Fruit fly (Drosophila melanogaster) whole organism, embryonic: ENCODE data around the gene CG11723.
A peak's percentile ranks its signal among the peaks of the same experiment; 100 is the strongest.

Experiments used
- ATbp ChIP-seq: fragments of 200-800 bp; sonication (Bioruptor generic); optimal IDR thresholded peaks from 2 replicates; lab custom pipeline; 2017; ENCODE audit warnings: missing biosample characterization, mild to moderate bottlenecking, missing genetic modification characterization, missing genetic modification reagents
- Atf3 ChIP-seq: fragments of 200-800 bp; sonication (Bioruptor generic); optimal IDR thresholded peaks from 3 replicates; lab custom pipeline; 2016; ENCODE audit warnings: missing biosample characterization, missing genetic modification characterization
- Awh ChIP-seq: fragments of 200-800 bp; sonication (Bioruptor generic); IDR thresholded peaks from 2 replicates; pipeline ENCODE4, ENCODE4 v1.3.6; 2022; ENCODE audit warnings: missing biosample characterization, missing genetic modification characterization
- B-H1 ChIP-seq: fragments of 200-800 bp; sonication (Bioruptor generic); IDR thresholded peaks from 3 replicates; pipeline ENCODE4 v1.3.6; 2022; ENCODE audit warnings: missing biosample characterization, missing genetic modification characterization
- B-H2 ChIP-seq: fragments of 200-800 bp; sonication (Bioruptor generic); optimal IDR thresholded peaks from 2 replicates; lab custom pipeline; 2018; ENCODE audit warnings: missing biosample characterization, mild to moderate bottlenecking, missing genetic modification characterization
- BEAF-32 ChIP-seq: fragments of 200-800 bp; sonication (Bioruptor generic); optimal IDR thresholded peaks from 3 replicates; lab custom pipeline; 2017; ENCODE audit warnings: missing biosample characterization, missing genetic modification characterization, mild to moderate bottlenecking, moderate library complexity, missing genetic modification reagents
- C15 ChIP-seq: fragments of 200-800 bp; sonication (Bioruptor generic); IDR thresholded peaks from 3 replicates; pipeline ENCODE4 v1.3.6; 2022; ENCODE audit warnings: missing biosample characterization, missing genetic modification characterization
- CG10321 ChIP-seq: fragments of 200-800 bp; sonication (Bioruptor generic); IDR thresholded peaks from 2 replicates; pipeline ENCODE4 v1.3.6; 2022; ENCODE audit warnings: missing biosample characterization, missing genetic modification characterization
- CG10979 ChIP-seq: fragments of 200-800 bp; sonication (Bioruptor generic); optimal IDR thresholded peaks from 2 replicates; lab custom pipeline; 2018; ENCODE audit warnings: missing biosample characterization, mild to moderate bottlenecking, missing genetic modification characterization, moderate library complexity
- CG11247 ChIP-seq: fragments of 200-800 bp; sonication (Bioruptor generic); IDR thresholded peaks from 2 replicates; pipeline ENCODE4 v1.3.6; 2022; ENCODE audit warnings: missing biosample characterization, missing genetic modification characterization
- CG12219 ChIP-seq: fragments of 200-800 bp; sonication (Bioruptor generic); optimal IDR thresholded peaks from 3 replicates; lab custom pipeline; 2018; ENCODE audit warnings: missing biosample characterization, mild to moderate bottlenecking, missing genetic modification characterization
- CG13424 ChIP-seq: fragments of 200-800 bp; sonication (Bioruptor generic); optimal IDR thresholded peaks from 2 replicates; lab custom pipeline; 2019; ENCODE audit warnings: missing biosample characterization, mild to moderate bottlenecking, missing genetic modification characterization, moderate library complexity
- CG1647 ChIP-seq: fragments of 200-800 bp; sonication (Bioruptor generic); optimal IDR thresholded peaks from 3 replicates; lab custom pipeline; 2016; ENCODE audit warnings: missing biosample characterization, missing genetic modification characterization
- CG17359 ChIP-seq: fragments of 200-800 bp; sonication (Bioruptor generic); optimal IDR thresholded peaks from 3 replicates; lab custom pipeline; 2018; ENCODE audit warnings: missing biosample characterization, mild to moderate bottlenecking, missing genetic modification characterization, moderate library complexity
- CG2202 ChIP-seq: fragments of 200-800 bp; sonication (Bioruptor generic); optimal IDR thresholded peaks from 2 replicates; lab custom pipeline; 2018; ENCODE audit warnings: missing biosample characterization, mild to moderate bottlenecking, missing genetic modification characterization
- CG2889 ChIP-seq: fragments of 200-800 bp; sonication (Bioruptor generic); IDR thresholded peaks from 3 replicates; pipeline ENCODE4 v1.3.6; 2022; ENCODE audit warnings: missing biosample characterization, missing genetic modification characterization
- CG31224 ChIP-seq: fragments of 200-800 bp; sonication (Bioruptor generic); IDR thresholded peaks from 2 replicates; pipeline ENCODE4 v1.3.6; 2022; ENCODE audit warnings: missing biosample characterization, missing genetic modification characterization
- CG3163 ChIP-seq: fragments of 200-800 bp; sonication (Bioruptor generic); optimal IDR thresholded peaks from 3 replicates; lab custom pipeline; 2016; ENCODE audit warnings: missing biosample characterization, missing genetic modification characterization
- CG3281 ChIP-seq: fragments of 200-800 bp; sonication (Bioruptor generic); optimal IDR thresholded peaks from 3 replicates; lab custom pipeline; 2017; ENCODE audit warnings: missing biosample characterization, mild to moderate bottlenecking, missing genetic modification characterization
- CG8944 ChIP-seq: fragments of 200-800 bp; sonication (Bioruptor generic); optimal IDR thresholded peaks from 3 replicates; lab custom pipeline; 2016; ENCODE audit warnings: missing biosample characterization, missing genetic modification characterization
- CG9437 ChIP-seq: fragments of 200-800 bp; sonication (Bioruptor generic); optimal IDR thresholded peaks from 2 replicates; lab custom pipeline; 2018; ENCODE audit warnings: missing biosample characterization, mild to moderate bottlenecking, missing genetic modification characterization
- D19B ChIP-seq: fragments of 200-800 bp; sonication (Bioruptor generic); optimal IDR thresholded peaks from 2 replicates; lab custom pipeline; 2017; ENCODE audit warnings: missing biosample characterization, mild to moderate bottlenecking, missing genetic modification characterization
- E2f2 ChIP-seq: fragments of 200-800 bp; sonication (Bioruptor generic); IDR thresholded peaks from 2 replicates; pipeline ENCODE4 v1.3.6; 2022; ENCODE audit warnings: missing biosample characterization, missing genetic modification characterization
- Hand ChIP-seq: fragments of 200-800 bp; sonication (Bioruptor generic); optimal IDR thresholded peaks from 2 replicates; lab custom pipeline; 2017; ENCODE audit warnings: mild to moderate bottlenecking, missing biosample characterization, missing genetic modification reagents, missing genetic modification characterization
- Hmr ChIP-seq: fragments of 200-800 bp; sonication (Bioruptor generic); optimal IDR thresholded peaks from 3 replicates; lab custom pipeline; 2017; ENCODE audit warnings: mild to moderate bottlenecking, missing biosample characterization, missing genetic modification reagents, missing genetic modification characterization
- Kr ChIP-seq: fragments of 200-800 bp; sonication (Bioruptor generic); optimal IDR thresholded peaks from 2 replicates; lab custom pipeline; 2017; ENCODE audit warnings: missing biosample characterization, mild to moderate bottlenecking, missing genetic modification characterization
- Lim3 ChIP-seq: fragments of 200-800 bp; sonication (Bioruptor generic); IDR thresholded peaks from 2 replicates; pipeline ENCODE4 v1.3.6; 2022; ENCODE audit warnings: missing biosample characterization, missing genetic modification characterization
- Med ChIP-seq: fragments of 200-800 bp; sonication (Bioruptor generic); peaks from one replicate; lab custom pipeline; 2016; ENCODE audit warnings: missing biosample characterization, missing genetic modification characterization, mild to moderate bottlenecking, inconsistent platforms, moderate library complexity
- NC2β ChIP-seq: fragments of 200-800 bp; sonication (Bioruptor generic); optimal IDR thresholded peaks from 2 replicates; lab custom pipeline; 2016; ENCODE audit warnings: missing biosample characterization, missing genetic modification characterization
- Rx ChIP-seq: fragments of 200-800 bp; sonication (Bioruptor generic); IDR thresholded peaks from 2 replicates; pipeline ENCODE4 v1.3.6; 2022; ENCODE audit warnings: missing biosample characterization, missing genetic modification characterization
- Scr ChIP-seq: fragments of 200-800 bp; sonication (Bioruptor generic); IDR thresholded peaks from 2 replicates; pipeline ENCODE4 v1.3.6; 2022; ENCODE audit warnings: missing biosample characterization, missing genetic modification characterization; ENCODE audit not compliant: partially characterized antibody
- Side ChIP-seq: fragments of 200-800 bp; sonication (Bioruptor generic); optimal IDR thresholded peaks from 2 replicates; lab custom pipeline; 2016; ENCODE audit warnings: missing biosample characterization, missing genetic modification characterization
- Six4 ChIP-seq: fragments of 200-800 bp; sonication (Bioruptor generic); optimal IDR thresholded peaks from 2 replicates; lab custom pipeline; 2016; ENCODE audit warnings: missing biosample characterization, missing genetic modification characterization
- Ssrp ChIP-seq: fragments of 200-800 bp; sonication (Bioruptor generic); optimal IDR thresholded peaks from 2 replicates; lab custom pipeline; 2018; ENCODE audit warnings: missing biosample characterization, mild to moderate bottlenecking, missing genetic modification characterization, moderate library complexity
- TFAM ChIP-seq: fragments of 200-800 bp; sonication (Bioruptor generic); optimal IDR thresholded peaks from 2 replicates; lab custom pipeline; 2017; ENCODE audit warnings: missing biosample characterization, missing genetic modification characterization, inconsistent platforms
- btn ChIP-seq: fragments of 200-800 bp; sonication (Bioruptor generic); optimal IDR thresholded peaks from 2 replicates; lab custom pipeline; 2016; ENCODE audit warnings: missing biosample characterization, missing genetic modification characterization
- cg ChIP-seq: fragments of 200-800 bp; sonication (Bioruptor generic); optimal IDR thresholded peaks from 3 replicates; lab custom pipeline; 2019; ENCODE audit warnings: missing biosample characterization, mild to moderate bottlenecking, missing genetic modification characterization, moderate library complexity
- corto ChIP-seq: fragments of 200-800 bp; sonication (Bioruptor generic); optimal IDR thresholded peaks from 2 replicates; lab custom pipeline; 2016; ENCODE audit warnings: missing biosample characterization, mild to moderate bottlenecking, missing genetic modification characterization, moderate library complexity
- esg ChIP-seq: fragments of 200-800 bp; sonication (Bioruptor generic); conservative IDR thresholded peaks from 2 replicates; pipeline ENCODE4 v1.3.6; 2022; ENCODE audit warnings: missing biosample characterization, missing genetic modification characterization
- ham ChIP-seq: fragments of 200-800 bp; sonication (Bioruptor generic); IDR thresholded peaks from 2 replicates; pipeline ENCODE4 v1.3.6; 2022; ENCODE audit warnings: missing biosample characterization, missing genetic modification characterization
- lbe ChIP-seq: fragments of 200-800 bp; sonication (Bioruptor generic); optimal IDR thresholded peaks from 2 replicates; lab custom pipeline; 2016; ENCODE audit warnings: missing biosample characterization, mild to moderate bottlenecking, missing genetic modification characterization
- nmo ChIP-seq: fragments of 200-800 bp; sonication (Bioruptor generic); optimal IDR thresholded peaks from 2 replicates; lab custom pipeline; 2018; ENCODE audit warnings: missing biosample characterization, mild to moderate bottlenecking, missing genetic modification characterization, moderate library complexity
- otp ChIP-seq: fragments of 200-800 bp; sonication (Bioruptor generic); IDR thresholded peaks from 3 replicates; pipeline ENCODE4, ENCODE4 v1.3.6; 2022; ENCODE audit warnings: missing biosample characterization, missing genetic modification characterization
- pan ChIP-seq, 4 experiments: fragments of >200 bp in 3 of 4; fragments of 200-800 bp in 1 of 4; sonication (Bioruptor generic) in 1 of 4; optimal IDR thresholded peaks in 3 of 4; IDR thresholded peaks in 1 of 4; 2 replicates each; pipeline versions ENCODE4 v1.3.6 to Lab custom; 2017 to 2022; ENCODE audit warnings: missing biosample characterization in 2 of 4, missing genetic modification characterization in 2 of 4, mixed read lengths in 1 of 4
- pita ChIP-seq: fragments of 200-800 bp; sonication (Bioruptor generic); optimal IDR thresholded peaks from 2 replicates; lab custom pipeline; 2017; ENCODE audit warnings: missing biosample characterization, mild to moderate bottlenecking, missing genetic modification characterization
- sens ChIP-seq: fragments of 200-800 bp; sonication (Bioruptor generic); peaks from one replicate; lab custom pipeline; 2016; ENCODE audit warnings: missing biosample characterization, missing genetic modification characterization
- tin ChIP-seq: fragments of 200-800 bp; sonication (Bioruptor generic); optimal IDR thresholded peaks from 3 replicates; lab custom pipeline; 2016; ENCODE audit warnings: missing biosample characterization, missing genetic modification characterization
- trem ChIP-seq: fragments of 200-800 bp; optimal IDR thresholded peaks from 3 replicates; lab custom pipeline; 2019; ENCODE audit warnings: missing biosample characterization, mild to moderate bottlenecking, missing genetic modification characterization, moderate library complexity
- vnd ChIP-seq: fragments of 200-800 bp; sonication (Bioruptor generic); IDR thresholded peaks from 3 replicates; pipeline ENCODE4 v1.3.6; 2022; ENCODE audit warnings: missing biosample characterization, missing genetic modification characterization; ENCODE audit not compliant: partially characterized antibody
- zen ChIP-seq: fragments of 200-800 bp; sonication (Bioruptor generic); optimal IDR thresholded peaks from 3 replicates; lab custom pipeline; 2018; ENCODE audit warnings: missing biosample characterization, mild to moderate bottlenecking, missing genetic modification characterization, moderate library complexity

The CG11723 gene

dm6 chr2L:2147208-2147607 is at the start of gene CG11723, which contains the start of gene Tbcd (continued):
- TF ChIP-seq vnd = 0 out of 3 replicates have a peak, but pooled peaks have one; percentile 32
- TF ChIP-seq Side (GFP tag; lab: Kevin White, UChicago) = peak; percentile 86
- TF ChIP-seq D19B = peak; percentile 69
- no peak for TF ChIP-seq CG17359
- TF ChIP-seq CG2889 (GFP tag; lab: Robert Waterston, UW) = peak; percentile 87
- peak; percentile 63 for TF ChIP-seq CG2202
- peak; percentile 85 for TF ChIP-seq trem (tag; lab: Kevin White, UChicago)
- TF ChIP-seq Hmr (GFP tag; lab: Kevin White, UChicago) = no peak
- peak; percentile 87 for TF ChIP-seq Ssrp
- no peak for TF ChIP-seq cg (GFP tag; lab: Kevin White, UChicago)
- peak; percentile 92 for TF ChIP-seq CG13424 (tag; lab: Kevin White, UChicago)
- TF ChIP-seq E2f2 (GFP tag; lab: Robert Waterston, UW) = peak; percentile 75
- no peak for TF ChIP-seq pita (GFP tag; lab: Kevin White, UChicago)
- peak; percentile 97 for TF ChIP-seq Med (GFP tag; lab: Kevin White, UChicago)
- TF ChIP-seq CG3281 (GFP tag; lab: Kevin White, UChicago) = no peak
- peak; percentile 85 for TF ChIP-seq CG31224 (GFP tag; lab: Robert Waterston, UW)
- TF ChIP-seq ham (GFP tag; lab: Robert Waterston, UW) = peak; percentile 63; the same call in 1 of the 2 replicates
- TF ChIP-seq Six4 (GFP tag; lab: Kevin White, UChicago) = peak; percentile 68
- TF ChIP-seq C15 (GFP tag; lab: Robert Waterston, UW) = peak; percentile 86
- peak; percentile 80 for TF ChIP-seq CG12219
- TF ChIP-seq TFAM (GFP tag; lab: Kevin White, UChicago) = peak; percentile 24
- TF ChIP-seq zen (tag; lab: Kevin White, UChicago) = peak; percentile 85
- peak; percentile 72 for TF ChIP-seq CG1647 (GFP tag; lab: Kevin White, UChicago)
- TF ChIP-seq tin = peak; percentile 86
- peak; percentile 73 for TF ChIP-seq CG9437
- peak; percentile 92 for TF ChIP-seq esg (GFP tag; lab: Robert Waterston, UW)
- TF ChIP-seq B-H2 (GFP tag; lab: Kevin White, UChicago) = no peak
- TF ChIP-seq NC2β = peak; percentile 79
- peak; percentile 33; the same call in 1 of the 2 replicates for TF ChIP-seq Scr (GFP tag; lab: Robert Waterston, UW)
- peak; percentile 90 for TF ChIP-seq B-H1
- TF ChIP-seq btn (GFP tag; lab: Kevin White, UChicago) = peak; percentile 49
- peak; percentile 75 for TF ChIP-seq CG3163
- TF ChIP-seq Lim3 = peak; percentile 41; the same call in 1 of the 2 replicates
- peak; percentile 82 for TF ChIP-seq CG10979
- peak; percentile 83 for TF ChIP-seq Atf3
- peak; percentile 88 for TF ChIP-seq CG8944 (GFP tag; lab: Kevin White, UChicago)
- no peak for TF ChIP-seq Kr (GFP tag; lab: Kevin White, UChicago)
- TF ChIP-seq corto (GFP tag; lab: Kevin White, UChicago) = no peak
- peak; percentile 93 for TF ChIP-seq Awh (GFP tag; lab: Robert Waterston, UW)
- peak; percentile 33 for TF ChIP-seq BEAF-32
- TF ChIP-seq lbe (GFP tag; lab: Kevin White, UChicago) = no peak
- peak; percentile 74 for TF ChIP-seq CG10321 (GFP tag; lab: Robert Waterston, UW)
- peak; percentile 85 for TF ChIP-seq CG11247
- TF ChIP-seq nmo (GFP tag; lab: Kevin White, UChicago) = peak; percentile 92
- peak; percentile 86 for TF ChIP-seq Rx
- no peak for TF ChIP-seq pan (optimal IDR thresholded peaks at IDR 0.05; lab: Kevin White, UChicago)
- TF ChIP-seq pan (GFP tag; optimal IDR thresholded peaks at IDR 0.05 in 1 of 2, IDR thresholded peaks at IDR 0.05 in 1 of 2) = peak in 1 of 2 experiments; percentile 95
- TF ChIP-seq Hand (GFP tag; lab: Kevin White, UChicago) = peak; percentile 44
- TF ChIP-seq ATbp = no peak
- TF ChIP-seq sens (GFP tag; lab: Kevin White, UChicago) = no peak
- TF ChIP-seq otp (GFP tag; lab: Robert Waterston, UW) = peak; percentile 89
